Fruit fly (Drosophila melanogaster) whole organism, prepupa: ENCODE results near the gene CG43407.

Source experiments
- CG1621 ChIP-seq: fragments of 200-800 bp; sonication (Bioruptor generic); optimal IDR thresholded peaks from 3 replicates; lab custom pipeline; 2018; ENCODE audit warnings: missing biosample characterization, mild to moderate bottlenecking, missing genetic modification characterization
- CG8632 ChIP-seq: fragments of 200-800 bp; sonication (Bioruptor generic); optimal IDR thresholded peaks from 3 replicates; lab custom pipeline; 2016; ENCODE audit warnings: missing biosample characterization, missing genetic modification characterization
- Lpt ChIP-seq: fragments of 200-800 bp; sonication (Bioruptor generic); optimal IDR thresholded peaks from 3 replicates; lab custom pipeline; 2016; ENCODE audit warnings: missing biosample characterization, missing genetic modification characterization
- Met ChIP-seq: fragments of 200-800 bp; sonication (Bioruptor generic); optimal IDR thresholded peaks from 3 replicates; lab custom pipeline; 2016; ENCODE audit warnings: missing biosample characterization, missing genetic modification characterization
- Sox102F ChIP-seq: fragments of 200-800 bp; sonication (Bioruptor generic); optimal IDR thresholded peaks from 2 replicates; lab custom pipeline; 2016; ENCODE audit warnings: missing biosample characterization, mild to moderate bottlenecking, missing genetic modification characterization
- achi ChIP-seq: fragments of 200-800 bp; sonication (Bioruptor generic); optimal IDR thresholded peaks from 3 replicates; lab custom pipeline; 2016; ENCODE audit warnings: missing biosample characterization, missing genetic modification characterization
- cyc ChIP-seq: fragments of 200-800 bp; sonication (Bioruptor generic); optimal IDR thresholded peaks from 3 replicates; lab custom pipeline; 2016; ENCODE audit warnings: missing biosample characterization, missing genetic modification characterization

dm6 chr3L:19020467-19020866 is 32.7 kb downstream of the CG43407 start:
- TF ChIP-seq Lpt (GFP tag; lab: Kevin White, UChicago) = no peak
- TF ChIP-seq cyc (GFP tag; lab: Kevin White, UChicago) = no peak
- no peak for TF ChIP-seq CG8632 (GFP tag; lab: Kevin White, UChicago)
- TF ChIP-seq Met (GFP tag; lab: Kevin White, UChicago) = no peak
- TF ChIP-seq Sox102F (GFP tag; lab: Kevin White, UChicago) = no peak
- TF ChIP-seq achi (GFP tag; lab: Kevin White, UChicago) = no peak
- TF ChIP-seq CG1621 (tag; lab: Kevin White, UChicago) = no peak
